Worm (Caenorhabditis elegans): ENCODE results near the gene hgrs-1.

Gene hgrs-1

ce11 chrIV:8189667-8190066 lies 16.2 kb downstream of the hgrs-1 start:
- TF ChIP-seq sea-1 (GFP tag; conservative IDR thresholded peaks at IDR 0.05): 0 out of 2 replicates have a peak, but pooled peaks have one; percentile 32
- no peak for TF ChIP-seq tbx-37 (GFP tag; conservative IDR thresholded peaks at IDR 0.05)

ce11 chrIV:8188421-8189112 lies 17.3 kb downstream of the hgrs-1 start:
- TF ChIP-seq aly-1 (tag; optimal IDR thresholded peaks at IDR 0.05) (no peak), pes-1 (GFP tag; IDR thresholded peaks at IDR 0.05) (0 out of 2 replicates have a peak, but pooled peaks have one; percentile 30)

- TF ChIP-seq ets-7 (tag; optimal IDR thresholded peaks at IDR 0.05): no peak
- TF ChIP-seq sea-1 (GFP tag; conservative IDR thresholded peaks at IDR 0.05): peak; percentile 57
- TF ChIP-seq ceh-36 (tag; optimal IDR thresholded peaks at IDR 0.05): peak; percentile 55
- no peak for TF ChIP-seq tbx-37 (GFP tag; conservative IDR thresholded peaks at IDR 0.05)
- TF ChIP-seq F13C5.2 (tag; optimal IDR thresholded peaks at IDR 0.05): peak; percentile 15
- TF ChIP-seq hmg-4 (GFP tag; optimal IDR thresholded peaks at IDR 0.05): peak; percentile 44
- no peak for TF ChIP-seq scrt-1 (GFP tag; IDR thresholded peaks at IDR 0.05)
- no peak for TF ChIP-seq ama-1 (optimal IDR thresholded peaks at IDR 0.05)
Measured at ce11 chrIV:8183313-8183712, 22.5 kb downstream of the hgrs-1 start.

- TF ChIP-seq ceh-36 (tag; optimal IDR thresholded peaks at IDR 0.05): no peak
Measured at ce11 chrIV:8182566-8182965, 23.3 kb downstream of the hgrs-1 start.

- TF ChIP-seq tbx-11 (GFP tag; IDR thresholded peaks at IDR 0.05) (no peak), ets-7 (tag; optimal IDR thresholded peaks at IDR 0.05) (no peak), scrt-1 (GFP tag; IDR thresholded peaks at IDR 0.05) (no peak), F13C5.2 (tag; optimal IDR thresholded peaks at IDR 0.05) (no peak), ama-1 (optimal IDR thresholded peaks at IDR 0.05) (no peak), hnd-1 (tag; optimal IDR thresholded peaks at IDR 0.05) (no peak), hmg-4 (GFP tag; optimal IDR thresholded peaks at IDR 0.05) (no peak), pes-1 (GFP tag; IDR thresholded peaks at IDR 0.05) (no peak), tra-4 (tag; optimal IDR thresholded peaks at IDR 0.05) (no peak), flt-1 (GFP tag; IDR thresholded peaks at IDR 0.05) (no peak), hmbx-1 (tag; optimal IDR thresholded peaks at IDR 0.05) (no peak), aly-1 (tag; optimal IDR thresholded peaks at IDR 0.05) (no peak), ceh-13 (GFP tag; optimal IDR thresholded peaks at IDR 0.05) (no peak), B0310.2 (tag; optimal IDR thresholded peaks at IDR 0.05) (no peak), tbx-37 (GFP tag; conservative IDR thresholded peaks at IDR 0.05) (no peak), sea-1 (GFP tag; conservative IDR thresholded peaks at IDR 0.05) (no peak), ceh-36 (tag; optimal IDR thresholded peaks at IDR 0.05) (no peak)
Measured at ce11 chrIV:8181404-8181803, 24.4 kb downstream of the hgrs-1 start.

- TF ChIP-seq ama-1 (optimal IDR thresholded peaks at IDR 0.05) (no peak), hnd-1 (tag; optimal IDR thresholded peaks at IDR 0.05) (no peak), hmbx-1 (tag; optimal IDR thresholded peaks at IDR 0.05) (no peak), aly-1 (tag; optimal IDR thresholded peaks at IDR 0.05) (no peak), pes-1 (GFP tag; IDR thresholded peaks at IDR 0.05) (no peak), tbx-37 (GFP tag; conservative IDR thresholded peaks at IDR 0.05) (no peak), F13C5.2 (tag; optimal IDR thresholded peaks at IDR 0.05) (no peak), B0310.2 (tag; optimal IDR thresholded peaks at IDR 0.05) (no peak), ceh-36 (tag; optimal IDR thresholded peaks at IDR 0.05) (no peak)
Measured at ce11 chrIV:8175686-8176532, 29.9 kb downstream of the hgrs-1 start, which contains the start of gene pct-1. Gene pct-1 (plus strand): TSS chrIV:8176482.

ce11 chrIV:8174792-8175191 lies 31.1 kb downstream of the hgrs-1 start:
- no peak for TF ChIP-seq aly-1 (tag; optimal IDR thresholded peaks at IDR 0.05)
- no peak for TF ChIP-seq scrt-1 (GFP tag; IDR thresholded peaks at IDR 0.05)
- no peak for TF ChIP-seq ceh-13 (GFP tag; optimal IDR thresholded peaks at IDR 0.05)
- no peak for TF ChIP-seq hmbx-1 (tag; optimal IDR thresholded peaks at IDR 0.05)
- no peak for TF ChIP-seq hnd-1 (tag; optimal IDR thresholded peaks at IDR 0.05)
- TF ChIP-seq sea-1 (GFP tag; conservative IDR thresholded peaks at IDR 0.05): no peak
- TF ChIP-seq tbx-11 (GFP tag; IDR thresholded peaks at IDR 0.05): no peak

ce11 chrIV:8173610-8174009 lies 32.2 kb downstream of the hgrs-1 start:
- no peak for TF ChIP-seq ama-1 (optimal IDR thresholded peaks at IDR 0.05)

- TF ChIP-seq hnd-1 (tag; optimal IDR thresholded peaks at IDR 0.05) (no peak), hmg-4 (GFP tag; optimal IDR thresholded peaks at IDR 0.05) (no peak), hmbx-1 (tag; optimal IDR thresholded peaks at IDR 0.05) (no peak), ets-7 (tag; optimal IDR thresholded peaks at IDR 0.05) (no peak), pes-1 (GFP tag; IDR thresholded peaks at IDR 0.05) (no peak), flt-1 (GFP tag; IDR thresholded peaks at IDR 0.05) (no peak), ceh-13 (GFP tag; optimal IDR thresholded peaks at IDR 0.05) (no peak), tbx-37 (GFP tag; conservative IDR thresholded peaks at IDR 0.05) (no peak), F13C5.2 (tag; optimal IDR thresholded peaks at IDR 0.05) (no peak)
Measured at ce11 chrIV:8171376-8171775, 34.5 kb downstream of the hgrs-1 start.

Measured in whole organism, early embryonic.